Worm (Caenorhabditis elegans) whole organism, L4/young adult: ENCODE data around the gene Y105C5B.5.

ENCODE experiments used
- W03F9.2 ChIP-seq: fragments of 150-350 bp; optimal IDR thresholded peaks from 2 replicates; lab custom pipeline; 2014; ENCODE audit warnings: missing biosample characterization, missing genetic modification characterization
- dao-5 ChIP-seq: sonication (generic microtip); optimal IDR thresholded peaks from 2 replicates; lab custom pipeline; 2016; ENCODE audit warnings: missing genotype, missing genetic modification characterization, moderate library complexity, missing compliant biosample characterization
- him-1 ChIP-seq: sonication (generic microtip); optimal IDR thresholded peaks from 2 replicates; lab custom pipeline; 2016; ENCODE audit warnings: missing genotype, missing genetic modification reagents, missing genetic modification characterization, missing compliant biosample characterization

The Y105C5B.5 gene

DNA sequence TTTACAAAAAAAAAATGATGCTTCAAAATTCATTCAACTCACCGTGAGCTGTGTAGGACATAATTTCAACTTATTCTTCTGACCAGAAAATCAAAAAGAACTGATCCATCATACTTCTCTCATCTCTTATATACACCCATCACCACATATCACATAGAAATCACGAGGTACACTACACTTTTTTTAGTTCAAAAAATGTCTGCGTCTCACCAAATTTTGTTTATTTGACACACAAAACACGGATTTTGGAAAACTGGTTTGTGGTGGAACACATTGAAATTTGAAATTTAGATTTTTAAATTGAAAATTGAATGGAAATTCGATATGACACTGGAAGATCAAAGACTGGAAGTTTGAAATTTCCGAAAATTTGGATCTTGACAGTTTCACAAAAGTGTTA lies at the start of gene Y105C5B.5:
TSS of gene Y105C5B.5 (minus strand) at position 103 of the 400 bp plus-strand sequence.
- no peak for TF ChIP-seq dao-5 (tag; lab: Kevin White, UChicago)
- TF ChIP-seq him-1 (tag; lab: Kevin White, UChicago), result no peak
- TF ChIP-seq W03F9.2 (tag; lab: Kevin White, UChicago), result no peak

DNA sequence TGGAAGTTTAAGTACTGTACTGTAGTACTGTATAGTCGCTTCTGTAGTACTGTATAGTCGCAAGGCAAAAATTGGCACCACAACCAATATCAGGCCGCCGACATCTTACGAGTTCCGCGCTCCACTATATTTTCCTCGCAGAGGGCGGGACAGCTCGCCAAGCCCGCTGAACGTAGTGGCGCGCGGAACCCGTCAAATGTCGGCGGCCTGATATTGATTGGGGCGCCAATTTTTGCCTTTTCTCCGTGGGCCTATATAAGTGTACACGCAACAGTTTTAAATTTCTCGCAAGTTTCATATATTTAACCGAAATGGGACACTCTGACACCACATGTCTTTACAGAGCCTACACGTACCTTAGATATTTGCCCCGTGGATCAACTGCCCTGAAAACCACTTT lies 49.0 kb upstream of the Y105C5B.5 start:
- TF ChIP-seq dao-5 (tag; lab: Kevin White, UChicago) (no peak), him-1 (tag; lab: Kevin White, UChicago) (no peak), W03F9.2 (tag; lab: Kevin White, UChicago) (no peak)

DNA sequence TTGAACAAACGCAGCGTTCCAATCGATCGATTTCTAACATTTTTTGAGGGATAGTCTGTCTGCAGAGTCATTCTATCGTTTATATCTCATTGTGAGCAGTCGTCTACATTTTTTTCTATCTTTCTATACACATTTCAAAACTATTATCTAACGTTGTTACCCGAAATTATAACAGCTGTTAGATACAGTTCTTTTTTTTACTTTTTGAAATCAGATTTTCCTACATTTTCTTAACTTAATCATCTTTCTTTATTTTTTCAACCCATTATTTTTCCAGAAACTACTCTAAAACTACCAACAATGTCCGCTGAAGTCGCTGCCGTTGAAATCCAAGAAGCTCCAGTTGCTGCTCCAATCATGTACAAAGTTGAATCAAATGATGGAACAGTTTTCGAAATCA lies 45.5 kb upstream of the Y105C5B.5 start, which contains the start of gene skr-10:
TSS of gene skr-10 (plus strand) at position 301 of the 400 bp plus-strand sequence.
- no peak for TF ChIP-seq W03F9.2 (tag; lab: Kevin White, UChicago)
- no peak for TF ChIP-seq dao-5 (tag; lab: Kevin White, UChicago)
- no peak for TF ChIP-seq him-1 (tag; lab: Kevin White, UChicago)

DNA sequence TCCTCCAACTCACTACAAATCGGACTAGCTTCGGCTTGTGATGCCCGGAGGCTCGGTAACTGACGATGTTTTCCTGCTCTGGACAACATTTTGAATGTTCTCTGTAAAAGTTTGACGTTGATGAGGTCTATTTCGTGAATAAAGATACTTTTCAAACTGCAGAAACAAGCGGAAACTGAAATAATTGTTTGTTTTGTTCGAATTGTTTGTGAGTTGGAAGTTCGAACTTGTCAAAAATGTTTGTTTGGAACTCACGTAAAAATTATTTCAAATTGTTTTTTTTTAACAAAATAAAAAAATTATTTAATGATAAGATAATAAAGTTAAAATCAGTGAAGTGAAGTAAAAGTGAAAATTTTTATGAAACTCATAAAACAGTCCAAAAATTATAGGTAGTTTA lies 40.4 kb upstream of the Y105C5B.5 start, which contains the start of gene Y105C5B.11:
TSS of gene Y105C5B.11 (minus strand) at position 101 of the 400 bp plus-strand sequence.
- TF ChIP-seq him-1 (tag; lab: Kevin White, UChicago) (no peak), W03F9.2 (tag; lab: Kevin White, UChicago) (no peak), dao-5 (tag; lab: Kevin White, UChicago) (no peak)

DNA sequence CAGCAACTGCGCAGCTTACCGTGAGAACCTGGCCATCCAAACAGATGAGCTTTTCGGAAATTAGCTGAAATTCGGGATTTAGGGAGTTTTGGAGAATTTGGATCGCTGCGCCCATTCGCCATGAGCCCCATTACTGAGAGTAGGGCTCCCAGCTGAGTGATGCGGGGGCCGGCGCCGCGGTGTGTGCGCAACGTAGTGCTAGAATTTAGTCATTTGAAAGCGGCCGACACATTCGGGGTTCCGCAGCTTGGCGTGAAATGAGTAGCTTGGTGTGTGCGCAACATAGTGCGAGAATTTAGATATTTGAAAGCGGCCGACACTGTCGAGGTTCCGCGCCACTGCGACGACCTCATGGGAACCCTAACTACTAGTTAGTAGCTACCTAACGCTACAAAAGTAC lies 39.8 kb upstream of the Y105C5B.5 start:
- TF ChIP-seq W03F9.2 (tag; lab: Kevin White, UChicago), result no peak
- no peak for TF ChIP-seq dao-5 (tag; lab: Kevin White, UChicago)
- TF ChIP-seq him-1 (tag; lab: Kevin White, UChicago), result no peak

DNA sequence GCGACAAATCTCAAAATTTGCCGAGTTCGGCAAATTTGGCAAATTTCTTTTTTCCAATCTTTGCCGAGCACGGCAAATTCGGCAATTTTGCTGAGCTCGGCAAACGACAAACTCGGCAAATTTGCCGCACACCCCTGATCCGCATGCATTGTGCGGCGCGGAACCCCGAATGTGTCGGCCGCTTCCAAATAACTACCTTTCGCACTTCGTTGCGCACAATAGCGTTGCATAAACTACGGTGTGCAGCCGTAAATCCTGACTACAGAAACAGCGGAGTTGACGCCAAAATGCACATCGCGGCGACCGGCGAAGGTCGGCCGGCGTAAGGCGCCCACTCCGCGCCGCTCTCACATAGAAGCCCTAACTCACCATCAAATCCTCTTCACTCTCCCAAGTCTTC lies 37.4 kb upstream of the Y105C5B.5 start:
- TF ChIP-seq dao-5 (tag; lab: Kevin White, UChicago) (no peak), W03F9.2 (tag; lab: Kevin White, UChicago) (no peak), him-1 (tag; lab: Kevin White, UChicago) (no peak)

DNA sequence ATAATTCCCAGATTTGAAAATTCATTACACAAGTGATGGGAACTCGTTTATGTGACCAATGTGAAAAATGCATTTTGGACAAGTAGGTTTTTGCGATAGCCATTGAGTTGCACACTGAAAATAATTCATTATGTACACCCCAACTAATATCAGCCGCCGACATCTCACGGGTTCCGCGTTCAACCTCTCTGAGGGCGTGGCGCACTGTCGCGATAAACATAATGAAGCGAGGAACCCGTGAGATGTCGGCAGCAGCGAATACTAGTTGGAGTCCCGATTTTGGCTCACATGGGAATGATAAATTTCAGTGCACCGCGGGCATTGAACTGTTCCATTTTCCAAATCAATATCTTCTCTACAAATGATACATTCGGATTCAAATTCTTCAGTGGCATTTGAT lies 36.1 kb upstream of the Y105C5B.5 start:
- TF ChIP-seq him-1 (tag; lab: Kevin White, UChicago), result no peak
- TF ChIP-seq W03F9.2 (tag; lab: Kevin White, UChicago), result no peak
- TF ChIP-seq dao-5 (tag; lab: Kevin White, UChicago), result no peak

DNA sequence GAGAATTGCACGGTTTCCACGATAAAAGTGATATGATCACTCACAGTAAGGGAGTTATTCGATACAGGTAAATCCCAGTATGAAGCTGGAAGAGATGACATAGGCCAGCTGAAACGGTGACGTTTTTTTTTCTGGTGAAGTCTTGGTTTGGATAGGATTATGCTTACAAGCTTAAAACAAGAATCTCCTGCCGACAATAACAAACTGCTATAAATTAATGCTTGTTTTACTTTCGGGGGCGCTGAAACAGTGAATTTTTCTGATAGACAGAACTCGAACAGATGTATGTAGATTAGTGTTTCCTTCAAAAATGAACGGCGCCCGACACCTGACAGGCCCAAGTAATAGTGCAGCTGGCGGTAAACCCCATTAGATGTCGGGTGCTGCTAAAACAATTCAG lies 32.8 kb upstream of the Y105C5B.5 start, which contains the start of gene srv-16:
TSS of gene srv-16 (minus strand) at position 101 of the 400 bp plus-strand sequence.
- TF ChIP-seq him-1 (tag; lab: Kevin White, UChicago) (no peak), W03F9.2 (tag; lab: Kevin White, UChicago) (no peak), dao-5 (tag; lab: Kevin White, UChicago) (no peak)

DNA sequence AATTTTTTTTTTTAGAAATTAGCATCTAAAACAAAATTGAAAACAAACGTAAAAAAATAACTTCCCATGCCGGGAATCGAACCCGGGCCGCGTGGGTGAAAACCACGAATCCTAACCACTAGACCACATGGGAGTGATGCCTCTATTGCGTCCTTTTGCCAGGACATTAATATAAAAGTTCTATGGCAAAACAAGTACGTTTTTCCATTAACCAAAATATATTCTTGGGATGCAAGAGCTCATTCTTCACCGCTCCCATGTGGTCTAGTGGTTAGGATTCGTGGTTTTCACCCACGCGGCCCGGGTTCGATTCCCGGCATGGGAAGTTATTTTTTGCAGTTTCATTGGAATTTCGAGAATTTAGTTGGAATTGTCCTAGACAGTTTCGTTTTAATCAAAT lies 32.1 kb upstream of the Y105C5B.5 start:
- peak; percentile 8 for TF ChIP-seq dao-5 (tag; lab: Kevin White, UChicago)

DNA sequence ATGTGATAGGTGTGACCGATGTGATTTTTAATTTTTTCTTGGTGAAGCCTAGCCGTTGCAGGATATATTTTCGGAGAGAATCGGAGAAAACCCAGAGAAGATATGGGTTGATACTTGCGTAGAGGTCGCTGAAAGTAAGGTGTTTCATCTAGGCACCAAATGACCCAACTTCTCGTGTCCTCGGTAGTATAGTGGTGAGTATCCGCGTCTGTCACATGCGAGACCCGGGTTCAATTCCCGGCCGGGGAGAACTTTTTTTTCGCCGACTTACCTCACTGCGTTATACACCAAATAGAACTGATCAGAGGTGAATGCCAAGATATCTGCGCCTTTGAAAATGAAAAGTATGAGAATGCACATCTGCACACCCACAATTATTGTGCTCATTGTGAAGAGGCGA lies 30.8 kb upstream of the Y105C5B.5 start:
- TF ChIP-seq him-1 (tag; lab: Kevin White, UChicago) (no peak), dao-5 (tag; lab: Kevin White, UChicago) (no peak), W03F9.2 (tag; lab: Kevin White, UChicago) (peak; percentile 21)

DNA sequence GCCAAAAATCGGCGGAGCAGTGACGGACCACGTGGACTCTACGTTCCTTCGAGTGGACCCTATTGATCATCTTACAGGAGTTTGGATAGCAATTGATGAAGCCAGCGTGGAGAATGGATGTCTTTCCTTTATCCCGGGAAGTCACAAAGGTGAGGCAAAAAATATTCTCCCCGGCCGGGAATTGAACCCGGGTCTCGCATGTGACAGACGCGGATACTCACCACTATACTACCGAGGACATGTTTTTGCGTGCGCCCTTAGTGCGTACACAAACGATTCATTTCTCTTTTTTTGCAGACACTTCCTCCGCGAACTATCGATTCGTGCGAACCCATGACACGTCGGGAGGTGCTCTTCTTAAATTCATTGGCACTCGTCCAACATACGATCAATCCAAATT lies 30.2 kb upstream of the Y105C5B.5 start:
- TF ChIP-seq W03F9.2 (tag; lab: Kevin White, UChicago) (no peak), him-1 (tag; lab: Kevin White, UChicago) (no peak), dao-5 (tag; lab: Kevin White, UChicago) (no peak)

DNA sequence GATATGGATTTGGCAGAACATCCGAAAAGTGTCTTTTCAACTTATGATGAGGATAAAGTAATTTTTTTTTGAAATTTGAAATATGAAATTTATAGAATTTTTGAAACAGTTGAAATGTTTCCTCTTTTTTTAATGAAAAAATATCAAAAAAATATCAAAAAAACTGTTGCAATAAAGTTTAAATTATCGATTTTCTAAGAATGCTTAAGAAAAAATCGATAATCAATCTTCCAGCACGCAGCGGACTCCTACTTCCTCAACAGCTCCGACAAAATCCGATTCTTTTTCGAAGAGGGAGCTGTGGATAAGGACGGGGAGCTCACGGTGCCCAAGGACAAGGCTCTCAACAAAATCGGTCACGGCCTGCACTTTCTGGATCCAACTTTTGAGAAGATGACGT lies 29.7 kb upstream of the Y105C5B.5 start:
- no peak for TF ChIP-seq him-1 (tag; lab: Kevin White, UChicago)
- no peak for TF ChIP-seq W03F9.2 (tag; lab: Kevin White, UChicago)
- no peak for TF ChIP-seq dao-5 (tag; lab: Kevin White, UChicago)

DNA sequence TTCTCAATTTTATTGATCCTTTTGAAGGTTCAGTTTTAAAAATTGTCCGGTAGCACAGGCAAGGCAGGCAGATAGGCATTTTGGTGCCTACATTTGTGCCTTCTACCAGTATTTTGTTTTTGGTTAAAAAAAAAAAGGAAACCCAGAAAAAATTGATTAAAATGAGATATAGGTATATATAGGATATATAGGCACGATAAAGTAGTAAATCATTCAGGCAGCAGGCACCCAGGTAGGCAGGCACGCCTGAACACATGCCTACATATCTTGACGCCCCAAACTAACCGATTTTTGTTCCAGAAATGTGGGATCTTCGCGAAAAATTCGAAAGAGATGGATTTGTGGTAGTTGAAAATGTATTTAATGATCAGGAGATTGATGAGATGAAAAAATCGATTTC lies 29.3 kb upstream of the Y105C5B.5 start, which contains the start of gene Y105C5B.9:
TSS of gene Y105C5B.9 (plus strand) at position 301 of the 400 bp plus-strand sequence.
- TF ChIP-seq W03F9.2 (tag; lab: Kevin White, UChicago) (no peak), dao-5 (tag; lab: Kevin White, UChicago) (no peak), him-1 (tag; lab: Kevin White, UChicago) (no peak)

DNA sequence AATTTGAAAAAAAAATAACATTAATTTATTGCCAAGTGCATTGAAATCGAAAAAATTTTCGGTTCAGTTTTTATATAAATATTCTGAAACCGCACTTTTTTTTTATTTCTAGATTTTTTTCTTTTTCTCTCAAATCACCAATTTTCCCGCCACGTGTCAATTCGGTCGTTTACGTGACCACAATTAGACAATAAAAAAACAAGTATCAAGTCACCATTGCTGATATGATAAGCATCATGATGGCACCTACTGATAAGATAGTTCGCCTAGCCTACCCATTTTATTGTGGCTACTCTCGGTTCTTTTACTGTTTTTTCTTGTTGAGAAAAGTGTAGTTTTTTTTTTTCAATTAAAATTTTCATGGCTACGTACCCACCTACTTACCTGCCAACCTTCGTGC lies 28.8 kb upstream of the Y105C5B.5 start:
- TF ChIP-seq dao-5 (tag; lab: Kevin White, UChicago), result no peak
- no peak for TF ChIP-seq W03F9.2 (tag; lab: Kevin White, UChicago)
- no peak for TF ChIP-seq him-1 (tag; lab: Kevin White, UChicago)
